Fruit fly (Drosophila melanogaster) whole organism, embryonic: Measurements from ENCODE around the gene CG11668.

Experiments
- BtbVII ChIP-seq: fragments of 200-800 bp; sonication (Bioruptor generic); optimal IDR thresholded peaks from 3 replicates; lab custom pipeline; 2017; ENCODE audit warnings: missing biosample characterization, mild to moderate bottlenecking, missing genetic modification characterization
- CG8944 ChIP-seq: fragments of 200-800 bp; sonication (Bioruptor generic); optimal IDR thresholded peaks from 3 replicates; lab custom pipeline; 2016; ENCODE audit warnings: missing biosample characterization, missing genetic modification characterization
- Hand ChIP-seq: fragments of 200-800 bp; sonication (Bioruptor generic); optimal IDR thresholded peaks from 2 replicates; lab custom pipeline; 2017; ENCODE audit warnings: mild to moderate bottlenecking, missing biosample characterization, missing genetic modification reagents, missing genetic modification characterization
- Lpt ChIP-seq: fragments of >200 bp; optimal IDR thresholded peaks from 2 replicates; lab custom pipeline; 2018; ENCODE audit warnings: missing biosample characterization, missing genetic modification characterization

- TF ChIP-seq Lpt (GFP tag; lab: Kevin White, UChicago) = no peak
- no peak for TF ChIP-seq CG8944 (GFP tag; lab: Kevin White, UChicago)
- TF ChIP-seq BtbVII (GFP tag; lab: Kevin White, UChicago) = no peak
- no peak for TF ChIP-seq Hand
Measured at dm6 chr3R:13014168-13014881, 23.9 kb upstream of the CG11668 start.
